Fruit fly (Drosophila melanogaster) whole organism, adult: Measurements from ENCODE around the gene Nup133.

Experiments used
- CG11617 ChIP-seq: fragments of 200-800 bp; sonication (Bioruptor generic); optimal IDR thresholded peaks from 2 replicates; lab custom pipeline; 2017; ENCODE audit warnings: mild to moderate bottlenecking, missing biosample characterization, missing genetic modification reagents, missing genetic modification characterization
- CG12768 ChIP-seq: fragments of 200-800 bp; sonication (Bioruptor generic); optimal IDR thresholded peaks from 2 replicates; lab custom pipeline; 2017; ENCODE audit warnings: missing biosample characterization, missing genetic modification characterization, mild to moderate bottlenecking, moderate library complexity, missing genetic modification reagents
- CG14711 ChIP-seq: fragments of 200-800 bp; sonication (Bioruptor generic); optimal IDR thresholded peaks from 2 replicates; lab custom pipeline; 2018; ENCODE audit warnings: missing biosample characterization, mild to moderate bottlenecking, missing genetic modification characterization, moderate library complexity
- CG1620 ChIP-seq: fragments of 200-800 bp; sonication (Bioruptor generic); optimal IDR thresholded peaks from 2 replicates; lab custom pipeline; 2016; ENCODE audit warnings: missing biosample characterization, missing genetic modification characterization
- CG33017 ChIP-seq: fragments of 200-800 bp; sonication (Bioruptor generic); optimal IDR thresholded peaks from 2 replicates; lab custom pipeline; 2018; ENCODE audit warnings: missing biosample characterization, mild to moderate bottlenecking, missing genetic modification characterization, moderate library complexity
- CG5204 ChIP-seq: fragments of 200-800 bp; sonication (Bioruptor generic); optimal IDR thresholded peaks from 2 replicates; lab custom pipeline; 2016; ENCODE audit warnings: missing biosample characterization, missing genetic modification characterization
- CG7045 ChIP-seq: fragments of 200-800 bp; sonication (Bioruptor generic); optimal IDR thresholded peaks from 2 replicates; lab custom pipeline; 2017; ENCODE audit warnings: missing biosample characterization, mild to moderate bottlenecking, missing genetic modification characterization
- CG7101 ChIP-seq: fragments of 200-800 bp; sonication (Bioruptor generic); optimal IDR thresholded peaks from 2 replicates; lab custom pipeline; 2018; ENCODE audit warnings: missing biosample characterization, mild to moderate bottlenecking, missing genetic modification characterization, moderate library complexity
- Clk ChIP-seq: fragments of 200-800 bp; sonication (Bioruptor generic); optimal IDR thresholded peaks from 2 replicates; lab custom pipeline; 2017; ENCODE audit warnings: missing biosample characterization, missing genetic modification characterization
- Crg-1 ChIP-seq: fragments of 200-800 bp; sonication (Bioruptor generic); optimal IDR thresholded peaks from 2 replicates; lab custom pipeline; 2016; ENCODE audit warnings: missing biosample characterization, missing genetic modification characterization
- Hr96 ChIP-seq: fragments of 200-800 bp; sonication (Bioruptor generic); optimal IDR thresholded peaks from 2 replicates; lab custom pipeline; 2016; ENCODE audit warnings: missing biosample characterization, missing genetic modification characterization
- Mnt ChIP-seq: fragments of 200-800 bp; sonication (Bioruptor generic); optimal IDR thresholded peaks from 2 replicates; lab custom pipeline; 2016; ENCODE audit warnings: missing biosample characterization, mild to moderate bottlenecking, missing genetic modification characterization
- bab1 ChIP-seq: fragments of 200-800 bp; sonication (Bioruptor generic); optimal IDR thresholded peaks from 3 replicates; lab custom pipeline; 2019; ENCODE audit warnings: missing biosample characterization, mild to moderate bottlenecking, missing genetic modification characterization, moderate library complexity
- cic ChIP-seq: fragments of 200-800 bp; sonication (Bioruptor generic); optimal IDR thresholded peaks from 2 replicates; lab custom pipeline; 2017; ENCODE audit warnings: missing biosample characterization, mild to moderate bottlenecking, missing genetic modification characterization, moderate library complexity
- cnc ChIP-seq, 2 experiments: fragments of >200 bp; optimal IDR thresholded peaks; 2 replicates each; lab custom pipeline; 2017
- kay ChIP-seq: fragments of 200-800 bp; sonication (Bioruptor generic); peaks from one replicate; lab custom pipeline; 2016; ENCODE audit warnings: missing biosample characterization, missing genetic modification characterization, borderline replicate concordance
- ovo ChIP-seq: fragments of 200-800 bp; sonication (Bioruptor generic); optimal IDR thresholded peaks from 2 replicates; lab custom pipeline; 2016; ENCODE audit warnings: missing biosample characterization, missing genetic modification characterization
- pad ChIP-seq: fragments of 200-800 bp; sonication (Bioruptor generic); optimal IDR thresholded peaks from 3 replicates; lab custom pipeline; 2017; ENCODE audit warnings: missing biosample characterization, missing genetic modification characterization, mild to moderate bottlenecking, moderate library complexity, missing genetic modification reagents
- tj ChIP-seq: fragments of 200-800 bp; sonication (Bioruptor generic); optimal IDR thresholded peaks from 3 replicates; lab custom pipeline; 2017; ENCODE audit warnings: missing biosample characterization, mild to moderate bottlenecking, missing genetic modification characterization, moderate library complexity
- toe ChIP-seq: fragments of 200-800 bp; sonication (Bioruptor generic); optimal IDR thresholded peaks from 2 replicates; lab custom pipeline; 2016; ENCODE audit warnings: missing biosample characterization, missing genetic modification characterization

Gene Nup133

DNA sequence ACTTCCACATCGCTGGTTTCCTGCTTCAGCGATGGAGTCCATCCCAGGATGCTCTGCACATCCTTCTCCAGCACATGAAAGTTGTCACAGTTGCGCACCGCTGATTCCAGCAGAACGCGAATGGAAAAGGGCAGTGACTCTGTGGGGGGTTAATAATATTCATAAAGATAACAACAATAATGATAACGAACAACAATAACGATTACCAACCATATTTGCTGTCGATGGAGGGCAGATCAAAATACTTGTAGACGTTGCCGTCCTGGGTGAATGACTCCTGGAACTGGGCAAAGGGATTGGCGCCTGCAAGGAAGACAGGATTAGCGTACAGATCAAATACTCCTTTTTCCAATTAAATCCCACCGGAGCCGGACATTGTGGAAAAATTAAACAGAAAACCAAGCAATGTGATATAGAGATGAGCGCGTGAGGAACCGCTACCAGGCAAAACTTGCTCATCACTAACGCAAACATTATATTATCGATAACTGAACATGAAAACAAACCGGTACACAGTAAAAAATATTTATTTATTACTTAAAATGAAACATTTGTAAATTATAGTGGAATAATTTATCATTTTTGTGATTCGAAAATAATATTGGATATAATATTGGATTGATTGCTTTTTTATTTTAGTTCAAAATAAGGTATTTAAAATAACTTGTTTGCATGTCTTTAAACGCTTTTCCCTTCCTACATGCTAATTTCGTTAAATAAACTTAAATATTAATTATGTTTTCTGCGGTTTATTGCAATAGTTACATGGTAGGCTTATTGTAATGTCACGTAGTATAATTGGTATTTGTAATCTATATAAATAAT lies 34.0 kb downstream of the Nup133 start, which contains the start of gene Irp-1A:
Irp-1A (minus strand) TSS at position 439 of the 825 bp plus-strand sequence.
- TF ChIP-seq CG11617 (GFP tag; lab: Kevin White, UChicago), result peak; percentile 68
- TF ChIP-seq Clk (GFP tag; lab: Kevin White, UChicago), result no peak
- TF ChIP-seq CG5204, result no peak
- TF ChIP-seq CG7101, result peak; percentile 74
- TF ChIP-seq ovo (GFP tag; lab: Kevin White, UChicago), result no peak
- TF ChIP-seq CG1620 (GFP tag; lab: Kevin White, UChicago), result peak; percentile 17
- peak; percentile 39 for TF ChIP-seq tj (GFP tag; lab: Kevin White, UChicago)
- TF ChIP-seq pad (GFP tag; lab: Kevin White, UChicago), result peak; percentile 19
- TF ChIP-seq CG14711 (tag; lab: Kevin White, UChicago), result peak; percentile 76
- TF ChIP-seq CG33017 (tag; lab: Kevin White, UChicago), result peak; percentile 77
- TF ChIP-seq CG7045 (GFP tag; lab: Kevin White, UChicago), result peak; percentile 70
- peak; percentile 7 for TF ChIP-seq Crg-1 (GFP tag; lab: Kevin White, UChicago)
- TF ChIP-seq Hr96 (GFP tag; lab: Kevin White, UChicago), result no peak
- no peak for TF ChIP-seq CG12768 (GFP tag; lab: Kevin White, UChicago)
- TF ChIP-seq bab1 (GFP tag; lab: Kevin White, UChicago), result peak; percentile 73
- peak; percentile 10 for TF ChIP-seq cic (GFP tag; lab: Kevin White, UChicago)
- peak; percentile 59 for TF ChIP-seq toe
- TF ChIP-seq Mnt (GFP tag; lab: Kevin White, UChicago), result peak; percentile 59

DNA sequence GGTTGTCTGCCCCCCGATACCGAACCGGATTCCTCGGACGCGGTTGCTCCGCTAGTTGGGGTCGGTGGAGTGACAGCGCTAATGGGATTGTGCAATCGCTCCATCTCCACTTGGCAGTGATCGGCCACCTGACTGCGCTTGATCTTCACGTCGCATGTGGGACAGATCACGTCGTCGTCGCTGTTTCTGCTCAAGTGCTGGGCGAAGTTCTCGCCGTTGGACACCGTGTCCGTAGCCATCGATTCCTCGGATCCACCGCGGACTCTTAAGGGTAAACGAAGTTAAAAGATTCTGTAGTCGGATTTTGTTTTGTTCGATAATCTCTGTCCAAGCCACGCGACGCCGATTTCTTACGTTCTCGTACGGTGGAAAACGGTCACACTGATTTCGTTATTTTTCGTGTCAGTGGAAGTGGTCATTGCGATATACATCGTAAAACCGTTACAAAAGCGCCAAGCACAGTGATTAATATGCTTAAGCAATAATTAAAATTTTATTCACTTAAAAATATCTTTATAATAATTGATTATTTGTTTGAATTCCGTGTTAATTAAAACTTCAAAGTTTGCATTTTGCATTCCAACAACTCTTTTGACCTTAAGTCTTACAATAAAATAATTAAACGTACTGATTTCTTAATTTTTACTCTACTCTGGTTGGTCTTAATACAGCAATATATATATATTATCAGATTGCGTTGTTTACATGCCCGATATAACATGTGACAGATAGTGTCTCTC lies 35.8 kb downstream of the Nup133 start, which contains the start of gene RNF220:
RNF220 (minus strand) TSS at position 384 of the 740 bp plus-strand sequence.
- peak; percentile 62 for TF ChIP-seq Mnt (GFP tag; lab: Kevin White, UChicago)
- no peak for TF ChIP-seq kay (GFP tag; lab: Kevin White, UChicago)
- no peak for TF ChIP-seq CG7101
- no peak for TF ChIP-seq Clk (GFP tag; lab: Kevin White, UChicago)
- peak; percentile 39 for TF ChIP-seq CG1620 (GFP tag; lab: Kevin White, UChicago)

dm6 chr3R:22726771-22727455 lies 36.5 kb downstream of the Nup133 start, which contains the start of gene CG45049:
Gene CG45049, plus strand, starts transcription at chr3R:22726967.
- TF ChIP-seq kay (GFP tag; lab: Kevin White, UChicago) (no peak), bab1 (GFP tag; lab: Kevin White, UChicago) (peak; percentile 23), cic (GFP tag; lab: Kevin White, UChicago) (peak; percentile 78), Clk (GFP tag; lab: Kevin White, UChicago) (no peak), tj (GFP tag; lab: Kevin White, UChicago) (peak; percentile 34)

dm6 chr3R:22727456-22727833 lies 37.0 kb downstream of the Nup133 start:
- TF ChIP-seq ovo (GFP tag; lab: Kevin White, UChicago), result peak; percentile 86
- TF ChIP-seq pad (GFP tag; lab: Kevin White, UChicago), result peak; percentile 88
- TF ChIP-seq cic (GFP tag; lab: Kevin White, UChicago), result peak; percentile 8
- peak; percentile 4 for TF ChIP-seq tj (GFP tag; lab: Kevin White, UChicago)
- TF ChIP-seq CG14711 (tag; lab: Kevin White, UChicago), result no peak

DNA sequence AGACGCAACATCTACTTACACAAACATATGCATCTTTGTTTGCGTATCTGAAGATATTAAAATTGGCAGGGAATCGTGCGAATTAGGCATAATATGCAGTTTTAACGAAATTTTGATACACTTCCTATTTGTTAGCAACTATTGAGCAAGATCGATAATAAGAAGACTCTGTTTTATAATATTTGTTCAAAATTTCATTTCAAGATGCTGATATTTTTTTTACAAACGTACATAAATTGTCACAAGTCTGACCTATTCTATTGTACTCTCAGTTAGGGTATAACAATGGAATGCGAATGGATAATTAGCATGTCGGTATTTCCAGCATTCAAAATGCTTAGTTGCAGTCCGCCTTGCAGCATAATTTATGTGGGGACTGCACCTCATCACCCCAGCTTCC lies 37.5 kb downstream of the Nup133 start:
- TF ChIP-seq Clk (GFP tag; lab: Kevin White, UChicago) (no peak), CG33017 (tag; lab: Kevin White, UChicago) (no peak), ovo (GFP tag; lab: Kevin White, UChicago) (no peak), CG14711 (tag; lab: Kevin White, UChicago) (no peak), pad (GFP tag; lab: Kevin White, UChicago) (no peak), cic (GFP tag; lab: Kevin White, UChicago) (no peak), cnc (optimal IDR thresholded peaks at IDR 0.05; lab: Kevin White, UChicago) (no peak), CG7101 (no peak), tj (GFP tag; lab: Kevin White, UChicago) (no peak), Mnt (GFP tag; lab: Kevin White, UChicago) (no peak), CG12768 (GFP tag; lab: Kevin White, UChicago) (no peak), kay (GFP tag; lab: Kevin White, UChicago) (no peak), Crg-1 (GFP tag; lab: Kevin White, UChicago) (no peak), CG5204 (no peak), CG11617 (GFP tag; lab: Kevin White, UChicago) (no peak), bab1 (GFP tag; lab: Kevin White, UChicago) (no peak), CG7045 (GFP tag; lab: Kevin White, UChicago) (no peak), toe (no peak)
